Worm (Caenorhabditis elegans) whole organism, L4 larva: ENCODE measurements around the gene B0547.2.

ENCODE experiments used
- ces-1 ChIP-seq: fragments of 150-350 bp; sonication (generic microtip); optimal IDR thresholded peaks from 4 replicates; lab custom pipeline; 2014; ENCODE audit warnings: missing biosample characterization, missing genetic modification reagents, missing genetic modification characterization
- daf-19 ChIP-seq: fragments of 200-800 bp; sonication (Bioruptor generic); conservative IDR thresholded peaks from 2 replicates; pipeline ENCODE4 v1.3.6; 2022; ENCODE audit warnings: missing genetic modification characterization, missing compliant biosample characterization
- fkh-10 ChIP-seq: fragments of 150-350 bp; optimal IDR thresholded peaks from 2 replicates; lab custom pipeline; 2014; ENCODE audit warnings: missing biosample characterization, missing genetic modification reagents, missing genetic modification characterization
- lin-1 ChIP-seq: fragments of 200-800 bp; sonication (Bioruptor generic); IDR thresholded peaks from 2 replicates; pipeline ENCODE4 v1.3.6; 2022; ENCODE audit warnings: missing genetic modification reagents, missing genetic modification characterization, missing compliant biosample characterization
- mdl-1 ChIP-seq, 2 experiments: fragments of 150-350 bp in 1 of 2; sonication (generic microtip) in 1 of 2; optimal IDR thresholded peaks; 2 replicates each; lab custom pipeline; 2014 to 2017; ENCODE audit warnings: missing biosample characterization in 2 of 2, missing genetic modification characterization in 2 of 2
- mes-2 ChIP-seq: sonication (generic microtip); optimal IDR thresholded peaks from 2 replicates; lab custom pipeline; 2016; ENCODE audit warnings: missing genotype, mild to moderate bottlenecking, missing genetic modification characterization, missing compliant biosample characterization; ENCODE audit not compliant: poor library complexity, severe bottlenecking
- mxl-2 ChIP-seq: fragments of 200-800 bp; sonication (Bioruptor generic); conservative IDR thresholded peaks from 2 replicates; pipeline ENCODE4 v1.3.6; 2022; ENCODE audit warnings: missing genetic modification reagents, missing genetic modification characterization, missing compliant biosample characterization
- nhr-25 ChIP-seq: sonication (generic microtip); optimal IDR thresholded peaks from 2 replicates; lab custom pipeline; 2017; ENCODE audit warnings: missing genetic modification characterization, mild to moderate bottlenecking, missing compliant biosample characterization, antibody characterized with exemption, moderate library complexity, borderline replicate concordance; ENCODE audit not compliant: insufficient read depth
- ztf-11 ChIP-seq: fragments of 150-350 bp; optimal IDR thresholded peaks from 2 replicates; lab custom pipeline; 2014; ENCODE audit warnings: missing biosample characterization, missing genetic modification characterization

ce11 chrIV:5603321-5603720, 42.5 kb upstream of the B0547.2 start:
- TF ChIP-seq fkh-10 (GFP tag; lab: Kevin White, UChicago) (no peak), nhr-25 (no peak), lin-1 (GFP tag; lab: Robert Waterston, UW) (no peak), daf-19 (GFP tag; lab: Robert Waterston, UW) (no peak), ces-1 (GFP tag; lab: Kevin White, UChicago) (no peak), mes-2 (tag; lab: Kevin White, UChicago) (peak; percentile 27), ztf-11 (tag; lab: Kevin White, UChicago) (no peak), mdl-1 (tag; optimal IDR thresholded peaks at IDR 0.05; lab: Kevin White, UChicago) (no peak), mxl-2 (GFP tag; lab: Robert Waterston, UW) (no peak)
